Worm (Caenorhabditis elegans) whole organism, early embryonic: Measurements from ENCODE around the gene C37C3.18.

Source experiments
- B0310.2 ChIP-seq: sonication (generic microtip); optimal IDR thresholded peaks from 2 replicates; lab custom pipeline; 2016; ENCODE audit warnings: mild to moderate bottlenecking, missing genetic modification characterization, missing compliant biosample characterization
- F13C5.2 ChIP-seq: sonication (generic microtip); optimal IDR thresholded peaks from 2 replicates; lab custom pipeline; 2017; ENCODE audit warnings: mild to moderate bottlenecking, missing genetic modification characterization, inconsistent platforms, missing compliant biosample characterization
- ama-1 ChIP-seq: fragments of 150-350 bp; optimal IDR thresholded peaks from 2 replicates; lab custom pipeline; 2014
- flt-1 ChIP-seq: fragments of 200-800 bp; sonication (Bioruptor generic); IDR thresholded peaks from 2 replicates; pipeline ENCODE4 v1.3.6; 2022; ENCODE audit warnings: missing genetic modification characterization, missing compliant biosample characterization
- hmbx-1 ChIP-seq: sonication (generic microtip); optimal IDR thresholded peaks from 2 replicates; lab custom pipeline; 2016; ENCODE audit warnings: mild to moderate bottlenecking, missing genetic modification characterization, missing compliant biosample characterization
- hmg-4 ChIP-seq: fragments of 200-800 bp; sonication (Bioruptor generic); optimal IDR thresholded peaks from 2 replicates; lab custom pipeline; 2018; ENCODE audit warnings: mild to moderate bottlenecking, missing genetic modification characterization, missing compliant biosample characterization
- tbx-11 ChIP-seq: fragments of 200-800 bp; sonication (Bioruptor generic); IDR thresholded peaks from 2 replicates; pipeline ENCODE4 v1.3.6; 2022; ENCODE audit warnings: missing genetic modification characterization, missing compliant biosample characterization
- tbx-37 ChIP-seq: fragments of 200-800 bp; sonication (Bioruptor generic); conservative IDR thresholded peaks from 2 replicates; pipeline ENCODE4 v1.3.6; 2022; ENCODE audit warnings: missing genetic modification reagents, missing genetic modification characterization, missing compliant biosample characterization
- tra-4 ChIP-seq: sonication (generic microtip); optimal IDR thresholded peaks from 2 replicates; lab custom pipeline; 2017; ENCODE audit warnings: missing genetic modification characterization, missing compliant biosample characterization

- no peak for TF ChIP-seq hmg-4
- TF ChIP-seq flt-1 (GFP tag; lab: Robert Waterston, UW), result no peak
- no peak for TF ChIP-seq ama-1 (lab: Kevin White, UChicago)
- no peak for TF ChIP-seq tbx-11 (GFP tag; lab: Robert Waterston, UW)
- no peak for TF ChIP-seq B0310.2 (tag; lab: Kevin White, UChicago)
- TF ChIP-seq tra-4 (tag; lab: Kevin White, UChicago), result no peak
- TF ChIP-seq F13C5.2 (tag; lab: Kevin White, UChicago), result no peak
- TF ChIP-seq hmbx-1 (tag; lab: Kevin White, UChicago), result no peak
- TF ChIP-seq tbx-37 (GFP tag; lab: Robert Waterston, UW), result no peak
These were observed 49.6 kb downstream of the C37C3.18 start for ce11 chrV:7904389-7904788.
